Worm (Caenorhabditis elegans): ENCODE measurements around the gene C12D5.5.

- TF ChIP-seq unc-62 (GFP tag; optimal IDR thresholded peaks at IDR 0.05) = no peak
- TF ChIP-seq snpc-4 (GFP tag; optimal IDR thresholded peaks at IDR 0.05) = no peak
- no peak for TF ChIP-seq snpc-4 (tag; optimal IDR thresholded peaks at IDR 0.05)
- TF ChIP-seq zfh-2 (GFP tag; conservative IDR thresholded peaks at IDR 0.05) = no peak
- TF ChIP-seq somi-1 (GFP tag; optimal IDR thresholded peaks at IDR 0.05) = no peak
- no peak for TF ChIP-seq F49E8.2 (tag; optimal IDR thresholded peaks at IDR 0.05; ENCODE audit: insufficient read depth)
- TF ChIP-seq akir-1 (GFP tag; optimal IDR thresholded peaks at IDR 0.05) = no peak
- TF ChIP-seq F55B11.4 (tag; optimal IDR thresholded peaks at IDR 0.05; ENCODE audit: borderline replicate concordance, insufficient read depth) = no peak
- no peak for TF ChIP-seq ztf-26 (tag; optimal IDR thresholded peaks at IDR 0.05)
- TF ChIP-seq D2030.7 (GFP tag; IDR thresholded peaks at IDR 0.05) = no peak
- TF ChIP-seq lin-26 (GFP tag; IDR thresholded peaks at IDR 0.05) = no peak
- TF ChIP-seq cebp-1 (GFP tag; IDR thresholded peaks at IDR 0.05) = no peak
- TF ChIP-seq cebp-1 (tag; optimal IDR thresholded peaks at IDR 0.05) = no peak
- TF ChIP-seq attf-3 (GFP tag; conservative IDR thresholded peaks at IDR 0.05) = no peak
Observed at ce11 chrV:7651757-7652156, 16.3 kb upstream of the C12D5.5 start, which contains the start of gene srh-234.
